Fruit fly (Drosophila melanogaster): ENCODE data around the gene dl.

dm6 chr2L:17477710-17478109 lies 27.5 kb upstream of the dl start, which contains the start of gene cass:
- TF ChIP-seq Dfd (GFP tag; optimal IDR thresholded peaks at IDR 0.05) (no peak), br (GFP tag; optimal IDR thresholded peaks at IDR 0.05) (no peak), woc (GFP tag; optimal IDR thresholded peaks at IDR 0.05) (no peak), N (GFP tag; optimal IDR thresholded peaks at IDR 0.05) (no peak), pan (optimal IDR thresholded peaks at IDR 0.05) (no peak), fru (GFP tag; optimal IDR thresholded peaks at IDR 0.05) (no peak), HLH106 (tag; optimal IDR thresholded peaks at IDR 0.05) (no peak), psq (GFP tag; optimal IDR thresholded peaks at IDR 0.05) (no peak)
